Worm (Caenorhabditis elegans): ENCODE data around the gene fbxa-52.
"Not testable (repeated sequence)": the region's sequence is repeated elsewhere in the genome, so short reads cannot be mapped to it uniquely, and the experiment has no call there.

The fbxa-52 gene

DNA sequence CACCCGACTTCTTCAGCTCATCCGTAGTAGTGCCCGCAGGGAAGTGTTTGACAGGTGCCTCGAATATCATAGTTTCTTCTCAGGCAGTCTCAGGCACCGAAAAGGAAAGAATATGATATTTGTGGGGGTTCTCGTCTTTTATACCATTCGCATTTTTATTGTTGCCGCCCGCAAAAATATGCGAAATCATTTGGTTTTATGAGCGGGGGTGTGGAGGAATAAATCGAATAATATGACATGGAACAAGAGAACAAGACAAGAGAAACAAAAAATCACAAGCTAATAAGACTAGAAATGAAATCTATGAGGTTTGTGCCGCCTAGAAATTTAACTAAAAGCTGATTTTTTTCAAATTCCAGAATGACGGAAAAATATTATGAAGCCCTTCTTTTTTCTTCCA lies 7.9 kb upstream of the fbxa-52 start, which contains the start of gene F07G6.8:
Gene F07G6.8, minus strand, starts transcription at position 101 of the 400 bp plus-strand sequence.
- TF ChIP-seq hmg-4 (GFP tag; optimal IDR thresholded peaks at IDR 0.05) (no peak), flt-1 (GFP tag; IDR thresholded peaks at IDR 0.05) (no peak), hmbx-1 (tag; optimal IDR thresholded peaks at IDR 0.05) (no peak), tbx-11 (GFP tag; IDR thresholded peaks at IDR 0.05) (no peak), tbx-37 (GFP tag; conservative IDR thresholded peaks at IDR 0.05) (no peak), sea-1 (GFP tag; conservative IDR thresholded peaks at IDR 0.05) (no peak)

ce11 chrX:1718479-1718878 lies 6.0 kb upstream of the fbxa-52 start, which contains the start of gene fbxa-53:
Gene fbxa-53, minus strand, starts transcription at chrX:1718579.
- TF ChIP-seq tbx-37 (GFP tag; conservative IDR thresholded peaks at IDR 0.05) (no peak), F13C5.2 (tag; optimal IDR thresholded peaks at IDR 0.05) (no peak), tbx-11 (GFP tag; IDR thresholded peaks at IDR 0.05) (no peak), B0310.2 (tag; optimal IDR thresholded peaks at IDR 0.05) (no peak), ceh-13 (GFP tag; optimal IDR thresholded peaks at IDR 0.05) (no peak), hmg-4 (GFP tag; optimal IDR thresholded peaks at IDR 0.05) (no peak), ama-1 (optimal IDR thresholded peaks at IDR 0.05) (no peak), flt-1 (GFP tag; IDR thresholded peaks at IDR 0.05) (no peak), scrt-1 (GFP tag; IDR thresholded peaks at IDR 0.05) (no peak)

DNA sequence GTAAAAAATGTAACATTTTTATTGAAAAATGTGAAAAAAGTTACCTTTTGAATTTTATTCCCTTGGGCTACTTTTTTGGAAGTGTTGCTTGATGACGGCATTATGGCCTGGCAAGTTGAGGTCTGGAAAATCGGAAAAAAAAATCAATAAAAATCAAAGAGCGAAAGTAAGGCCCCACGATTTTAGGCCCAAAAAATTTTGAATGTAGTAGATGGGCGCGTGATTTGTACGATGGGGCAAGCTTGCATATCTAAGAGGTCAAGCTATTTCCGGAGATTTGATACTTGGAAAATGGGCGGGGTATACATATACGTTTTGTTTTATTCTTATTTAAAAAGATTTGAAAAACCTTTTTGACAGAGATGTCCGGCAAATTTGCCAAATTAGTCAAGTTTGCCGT lies 5.9 kb downstream of the fbxa-52 start, which contains the start of gene F07G6.5:
Gene F07G6.5, minus strand, starts transcription at position 101 of the 400 bp plus-strand sequence.
- TF ChIP-seq ceh-13 (GFP tag; optimal IDR thresholded peaks at IDR 0.05) (no peak), tra-4 (tag; optimal IDR thresholded peaks at IDR 0.05) (no peak), aly-1 (tag; optimal IDR thresholded peaks at IDR 0.05) (no peak)

ce11 chrX:1703840-1704239 lies 8.6 kb downstream of the fbxa-52 start, which contains the start of gene C36C9.5:
Gene C36C9.5, minus strand, starts transcription at chrX:1703940.
- TF ChIP-seq tbx-11 (GFP tag; IDR thresholded peaks at IDR 0.05) = no peak
- TF ChIP-seq ets-7 (tag; optimal IDR thresholded peaks at IDR 0.05) = no peak
- no peak for TF ChIP-seq ceh-36 (tag; optimal IDR thresholded peaks at IDR 0.05)
- no peak for TF ChIP-seq sea-1 (GFP tag; conservative IDR thresholded peaks at IDR 0.05)
- TF ChIP-seq tbx-37 (GFP tag; conservative IDR thresholded peaks at IDR 0.05) = no peak
- TF ChIP-seq tra-4 (tag; optimal IDR thresholded peaks at IDR 0.05) = no peak
- no peak for TF ChIP-seq flt-1 (GFP tag; IDR thresholded peaks at IDR 0.05)
- TF ChIP-seq hmbx-1 (tag; optimal IDR thresholded peaks at IDR 0.05) = no peak
- no peak for TF ChIP-seq F13C5.2 (tag; optimal IDR thresholded peaks at IDR 0.05)
- TF ChIP-seq ama-1 (optimal IDR thresholded peaks at IDR 0.05) = no peak
- TF ChIP-seq pes-1 (GFP tag; IDR thresholded peaks at IDR 0.05) = no peak
- TF ChIP-seq B0310.2 (tag; optimal IDR thresholded peaks at IDR 0.05) = no peak
- TF ChIP-seq aly-1 (tag; optimal IDR thresholded peaks at IDR 0.05) = no peak
- no peak for TF ChIP-seq ceh-13 (GFP tag; optimal IDR thresholded peaks at IDR 0.05)
- TF ChIP-seq hnd-1 (tag; optimal IDR thresholded peaks at IDR 0.05) = no peak
- no peak for TF ChIP-seq scrt-1 (GFP tag; IDR thresholded peaks at IDR 0.05)
- TF ChIP-seq hmg-4 (GFP tag; optimal IDR thresholded peaks at IDR 0.05) = no peak

DNA sequence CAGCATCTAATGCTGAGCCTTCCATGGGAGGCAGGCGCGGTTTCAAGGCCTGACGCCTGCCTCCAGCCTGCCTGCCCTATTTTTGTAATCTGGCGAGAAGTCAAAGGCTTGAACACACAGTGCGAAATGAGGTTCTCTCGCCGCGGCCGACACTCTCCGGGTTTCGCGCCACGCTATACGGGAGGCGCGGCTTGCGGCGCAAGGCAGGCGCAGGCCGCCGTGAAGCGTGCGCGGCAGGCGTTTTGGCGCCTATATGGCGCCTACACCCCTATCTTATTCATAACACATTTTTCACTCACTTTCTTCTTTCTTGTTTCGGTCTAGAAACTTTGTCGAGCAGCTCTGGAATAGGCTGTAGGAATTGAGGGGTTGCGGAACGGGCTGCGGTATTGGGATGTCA lies 9.4 kb downstream of the fbxa-52 start:
- TF ChIP-seq ets-7 (tag; optimal IDR thresholded peaks at IDR 0.05) (no peak), pes-1 (GFP tag; IDR thresholded peaks at IDR 0.05) (no peak)

ce11 chrX:1698476-1698875 lies 14.0 kb downstream of the fbxa-52 start:
- TF ChIP-seq flt-1 (GFP tag; IDR thresholded peaks at IDR 0.05) (no peak), B0310.2 (tag; optimal IDR thresholded peaks at IDR 0.05) (no peak), tbx-11 (GFP tag; IDR thresholded peaks at IDR 0.05) (no peak), hmbx-1 (tag; optimal IDR thresholded peaks at IDR 0.05) (no peak), ceh-13 (GFP tag; optimal IDR thresholded peaks at IDR 0.05) (no peak), pes-1 (GFP tag; IDR thresholded peaks at IDR 0.05) (no peak), ceh-36 (tag; optimal IDR thresholded peaks at IDR 0.05) (no peak), aly-1 (tag; optimal IDR thresholded peaks at IDR 0.05) (no peak), hmg-4 (GFP tag; optimal IDR thresholded peaks at IDR 0.05) (no peak), sea-1 (GFP tag; conservative IDR thresholded peaks at IDR 0.05) (no peak), scrt-1 (GFP tag; IDR thresholded peaks at IDR 0.05) (no peak), tbx-37 (GFP tag; conservative IDR thresholded peaks at IDR 0.05) (no peak)

DNA sequence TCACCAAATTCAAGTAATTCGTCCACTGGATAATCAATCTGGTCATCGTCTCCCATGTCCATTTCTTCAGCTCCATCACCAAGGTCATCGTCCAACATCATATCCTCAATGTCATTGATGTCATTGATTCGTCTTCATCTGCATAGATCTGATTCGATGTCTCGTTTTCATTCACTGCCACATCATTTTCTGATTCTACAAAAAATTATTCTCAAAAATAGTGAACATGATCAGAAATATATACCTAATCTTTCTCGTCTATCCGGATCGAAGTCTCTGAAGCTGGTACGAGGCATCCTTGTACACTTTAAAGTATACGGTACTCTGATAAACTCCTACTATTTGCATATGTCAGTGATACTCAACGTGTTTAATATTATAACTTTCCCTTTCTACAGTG lies 15.6 kb downstream of the fbxa-52 start, which contains the start of gene C36C9.4:
Gene C36C9.4, minus strand, starts transcription at position 101 of the 400 bp plus-strand sequence.
- not testable (repeated sequence) for TF ChIP-seq sea-1 (GFP tag; conservative IDR thresholded peaks at IDR 0.05); scrt-1 (GFP tag; IDR thresholded peaks at IDR 0.05); flt-1 (GFP tag; IDR thresholded peaks at IDR 0.05)

- TF ChIP-seq scrt-1 (GFP tag; IDR thresholded peaks at IDR 0.05); hnd-1 (tag; optimal IDR thresholded peaks at IDR 0.05); ceh-13 (GFP tag; optimal IDR thresholded peaks at IDR 0.05): not testable (repeated sequence)
Measured at ce11 chrX:1690894-1691293, 21.5 kb downstream of the fbxa-52 start, which contains the start of gene C36C9.6. Gene C36C9.6, minus strand, starts transcription at chrX:1690994.

- TF ChIP-seq ceh-36 (tag; optimal IDR thresholded peaks at IDR 0.05); hnd-1 (tag; optimal IDR thresholded peaks at IDR 0.05); ama-1 (optimal IDR thresholded peaks at IDR 0.05): not testable (repeated sequence)
Measured at ce11 chrX:1689996-1690395, 22.4 kb downstream of the fbxa-52 start, which contains the start of gene C36C9.12. Gene C36C9.12, minus strand, starts transcription at chrX:1690096.
